Fruit fly (Drosophila melanogaster) whole organism, embryonic: ENCODE data around the gene CG32163.

Experiments used
- Adf1 ChIP-seq: fragments of 200-800 bp; sonication (Bioruptor generic); IDR thresholded peaks from 2 replicates; pipeline ENCODE4 v1.3.6; 2022; ENCODE audit warnings: missing biosample characterization, missing genetic modification characterization
- BEAF-32 ChIP-seq: fragments of 200-800 bp; sonication (Bioruptor generic); optimal IDR thresholded peaks from 3 replicates; lab custom pipeline; 2017; ENCODE audit warnings: missing biosample characterization, missing genetic modification characterization, mild to moderate bottlenecking, moderate library complexity, missing genetic modification reagents
- CG10654 ChIP-seq: fragments of 200-800 bp; sonication (Bioruptor generic); optimal IDR thresholded peaks from 2 replicates; lab custom pipeline; 2016; ENCODE audit warnings: missing biosample characterization, missing genetic modification characterization
- CG11398 ChIP-seq: fragments of 200-800 bp; sonication (Bioruptor generic); optimal IDR thresholded peaks from 2 replicates; lab custom pipeline; 2016; ENCODE audit warnings: missing biosample characterization, missing genetic modification characterization
- CG12769 ChIP-seq: fragments of 200-800 bp; sonication (Bioruptor generic); optimal IDR thresholded peaks from 2 replicates; lab custom pipeline; 2019; ENCODE audit warnings: missing biosample characterization, mild to moderate bottlenecking, missing genetic modification characterization, moderate library complexity
- CG13624 ChIP-seq: fragments of 200-800 bp; sonication (Bioruptor generic); optimal IDR thresholded peaks from 2 replicates; lab custom pipeline; 2016; ENCODE audit warnings: missing biosample characterization, missing genetic modification characterization
- CG13894 ChIP-seq: fragments of 200-800 bp; sonication (Bioruptor generic); optimal IDR thresholded peaks from 3 replicates; lab custom pipeline; 2018; ENCODE audit warnings: missing biosample characterization, mild to moderate bottlenecking, missing genetic modification characterization, moderate library complexity
- CG14667 ChIP-seq: fragments of 200-800 bp; sonication (Bioruptor generic); IDR thresholded peaks from 2 replicates; pipeline ENCODE4 v1.3.6; 2022; ENCODE audit warnings: missing biosample characterization, missing genetic modification characterization
- CG15073 ChIP-seq: fragments of 200-800 bp; sonication (Bioruptor generic); optimal IDR thresholded peaks from 2 replicates; lab custom pipeline; 2016; ENCODE audit warnings: missing biosample characterization, missing genetic modification characterization
- CG17359 ChIP-seq: fragments of 200-800 bp; sonication (Bioruptor generic); optimal IDR thresholded peaks from 3 replicates; lab custom pipeline; 2018; ENCODE audit warnings: missing biosample characterization, mild to moderate bottlenecking, missing genetic modification characterization, moderate library complexity
- CG17612 ChIP-seq: fragments of 200-800 bp; sonication (Bioruptor generic); IDR thresholded peaks from 2 replicates; pipeline ENCODE4 v1.3.6; 2022; ENCODE audit warnings: missing biosample characterization, missing genetic modification characterization
- CG2120 ChIP-seq: fragments of 200-800 bp; sonication (Bioruptor generic); optimal IDR thresholded peaks from 3 replicates; lab custom pipeline; 2016; ENCODE audit warnings: missing biosample characterization, missing genetic modification characterization
- CG30020 ChIP-seq: fragments of 200-800 bp; optimal IDR thresholded peaks from 2 replicates; lab custom pipeline; 2019; ENCODE audit warnings: missing biosample characterization, mild to moderate bottlenecking, missing genetic modification characterization, moderate library complexity
- CG31441 ChIP-seq: fragments of 200-800 bp; sonication (Bioruptor generic); IDR thresholded peaks from 2 replicates; pipeline ENCODE4 v1.3.6; 2022; ENCODE audit warnings: missing biosample characterization, missing genetic modification characterization
- CG3838 ChIP-seq: fragments of 200-800 bp; sonication (Bioruptor generic); optimal IDR thresholded peaks from 3 replicates; lab custom pipeline; 2016; ENCODE audit warnings: missing biosample characterization, missing genetic modification characterization
- CG4404 ChIP-seq: fragments of 200-800 bp; sonication (Bioruptor generic); IDR thresholded peaks from 2 replicates; pipeline ENCODE4 v1.3.6; 2022; ENCODE audit warnings: missing biosample characterization, missing genetic modification characterization
- CG4820 ChIP-seq: fragments of 200-800 bp; sonication (Bioruptor generic); optimal IDR thresholded peaks from 3 replicates; lab custom pipeline; 2016; ENCODE audit warnings: missing biosample characterization, missing genetic modification characterization
- CG6854 ChIP-seq: fragments of 200-800 bp; sonication (Bioruptor generic); optimal IDR thresholded peaks from 3 replicates; lab custom pipeline; 2017; ENCODE audit warnings: missing biosample characterization, mild to moderate bottlenecking, missing genetic modification characterization
- CG7556 ChIP-seq: fragments of 200-800 bp; sonication (Bioruptor generic); optimal IDR thresholded peaks from 2 replicates; lab custom pipeline; 2017; ENCODE audit warnings: missing biosample characterization, mild to moderate bottlenecking, missing genetic modification characterization
- CG8089 ChIP-seq: fragments of 200-800 bp; sonication (Bioruptor generic); optimal IDR thresholded peaks from 3 replicates; lab custom pipeline; 2016; ENCODE audit warnings: missing biosample characterization, missing genetic modification characterization
- Chrac-16 ChIP-seq: fragments of 200-800 bp; sonication (Bioruptor generic); optimal IDR thresholded peaks from 3 replicates; lab custom pipeline; 2016; ENCODE audit warnings: missing biosample characterization, missing genetic modification characterization
- Dfd ChIP-seq, 2 experiments: fragments of >200 bp; optimal IDR thresholded peaks; 2 replicates each; lab custom pipeline; 2017; ENCODE audit warnings: missing biosample characterization in 2 of 2, missing genetic modification characterization in 2 of 2
- Elba2 ChIP-seq: fragments of 200-800 bp; sonication (Bioruptor generic); optimal IDR thresholded peaks from 3 replicates; lab custom pipeline; 2016; ENCODE audit warnings: missing biosample characterization, missing genetic modification characterization
- Ets65A ChIP-seq: fragments of 200-800 bp; sonication (Bioruptor generic); peaks from one replicate; lab custom pipeline; 2016; ENCODE audit warnings: missing biosample characterization, missing genetic modification characterization
- Hr39 ChIP-seq: fragments of >200 bp; optimal IDR thresholded peaks from 2 replicates; lab custom pipeline; 2017
- Hsf ChIP-seq: fragments of 200-800 bp; sonication (Bioruptor generic); optimal IDR thresholded peaks from 3 replicates; lab custom pipeline; 2016; ENCODE audit warnings: missing biosample characterization, missing genetic modification characterization
- Lim3 ChIP-seq: fragments of 200-800 bp; sonication (Bioruptor generic); IDR thresholded peaks from 2 replicates; pipeline ENCODE4 v1.3.6; 2022; ENCODE audit warnings: missing biosample characterization, missing genetic modification characterization
- MBD-R2 ChIP-seq: fragments of 200-800 bp; sonication (Bioruptor generic); IDR thresholded peaks from 2 replicates; pipeline ENCODE4 v1.3.6; 2022; ENCODE audit warnings: missing biosample characterization, missing genetic modification characterization
- Mad ChIP-seq: fragments of 200-800 bp; sonication (Bioruptor generic); optimal IDR thresholded peaks from 2 replicates; lab custom pipeline; 2016; ENCODE audit warnings: missing biosample characterization, missing genetic modification characterization
- Med ChIP-seq: fragments of 200-800 bp; sonication (Bioruptor generic); peaks from one replicate; lab custom pipeline; 2016; ENCODE audit warnings: missing biosample characterization, missing genetic modification characterization, mild to moderate bottlenecking, inconsistent platforms, moderate library complexity
- Nf-YB ChIP-seq: fragments of 200-800 bp; sonication (Bioruptor generic); optimal IDR thresholded peaks from 3 replicates; lab custom pipeline; 2019; ENCODE audit warnings: missing biosample characterization, mild to moderate bottlenecking, missing genetic modification characterization, moderate library complexity
- Sox102F ChIP-seq: fragments of 200-800 bp; sonication (Bioruptor generic); optimal IDR thresholded peaks from 2 replicates; lab custom pipeline; 2018; ENCODE audit warnings: missing biosample characterization, mild to moderate bottlenecking, missing genetic modification characterization, moderate library complexity
- TFAM ChIP-seq: fragments of 200-800 bp; sonication (Bioruptor generic); optimal IDR thresholded peaks from 2 replicates; lab custom pipeline; 2017; ENCODE audit warnings: missing biosample characterization, missing genetic modification characterization, inconsistent platforms
- Xbp1 ChIP-seq: fragments of 200-800 bp; sonication (Bioruptor generic); optimal IDR thresholded peaks from 3 replicates; lab custom pipeline; 2016; ENCODE audit warnings: missing biosample characterization, mild to moderate bottlenecking, missing genetic modification characterization
- ac ChIP-seq: fragments of 200-800 bp; sonication (Bioruptor generic); optimal IDR thresholded peaks from 3 replicates; lab custom pipeline; 2017; ENCODE audit warnings: missing biosample characterization, mild to moderate bottlenecking, missing genetic modification characterization
- al ChIP-seq: fragments of 200-800 bp; sonication (Bioruptor generic); IDR thresholded peaks from 2 replicates; pipeline ENCODE4 v1.3.6; 2022; ENCODE audit warnings: missing biosample characterization, missing genetic modification characterization
- aop ChIP-seq: fragments of 200-800 bp; sonication (Bioruptor generic); IDR thresholded peaks from 2 replicates; pipeline ENCODE4 v1.3.6; 2022; ENCODE audit warnings: missing biosample characterization, missing genetic modification characterization
- crc ChIP-seq: fragments of 200-800 bp; sonication (Bioruptor generic); optimal IDR thresholded peaks from 2 replicates; lab custom pipeline; 2016; ENCODE audit warnings: missing biosample characterization, missing genetic modification characterization
- croc ChIP-seq: fragments of 200-800 bp; sonication (Bioruptor generic); conservative IDR thresholded peaks from 3 replicates; pipeline ENCODE4 v1.3.6; 2022; ENCODE audit warnings: missing biosample characterization, missing genetic modification characterization
- da ChIP-seq: fragments of 200-800 bp; sonication (Bioruptor generic); optimal IDR thresholded peaks from 2 replicates; lab custom pipeline; 2016; ENCODE audit warnings: missing biosample characterization, missing genetic modification characterization
- eyg ChIP-seq: fragments of 200-800 bp; sonication (Bioruptor generic); optimal IDR thresholded peaks from 3 replicates; lab custom pipeline; 2016; ENCODE audit warnings: missing biosample characterization, missing genetic modification characterization
- fd64A ChIP-seq: fragments of 200-800 bp; sonication (Bioruptor generic); optimal IDR thresholded peaks from 3 replicates; lab custom pipeline; 2018; ENCODE audit warnings: missing biosample characterization, mild to moderate bottlenecking, missing genetic modification characterization
- gce ChIP-seq: fragments of 200-800 bp; sonication (Bioruptor generic); IDR thresholded peaks from 3 replicates; pipeline ENCODE4 v1.3.6; 2022; ENCODE audit warnings: missing biosample characterization, missing genetic modification characterization
- gfzf ChIP-seq: fragments of 200-800 bp; sonication (Bioruptor generic); optimal IDR thresholded peaks from 2 replicates; lab custom pipeline; 2016; ENCODE audit warnings: missing biosample characterization, mild to moderate bottlenecking, missing genetic modification characterization, moderate library complexity
- gro ChIP-seq: fragments of 200-800 bp; sonication (Bioruptor generic); optimal IDR thresholded peaks from 2 replicates; lab custom pipeline; 2016; ENCODE audit warnings: missing biosample characterization, missing genetic modification characterization
- jigr1 ChIP-seq: fragments of 200-800 bp; sonication (Bioruptor generic); IDR thresholded peaks from 3 replicates; pipeline ENCODE4 v1.3.6; 2022; ENCODE audit warnings: missing biosample characterization, missing genetic modification characterization
- kni ChIP-seq: fragments of 200-800 bp; sonication (Bioruptor generic); optimal IDR thresholded peaks from 3 replicates; lab custom pipeline; 2017; ENCODE audit warnings: mild to moderate bottlenecking, missing biosample characterization, missing genetic modification reagents, missing genetic modification characterization
- knrl ChIP-seq: fragments of 200-800 bp; sonication (Bioruptor generic); IDR thresholded peaks from 3 replicates; pipeline ENCODE4 v1.3.6; 2022; ENCODE audit warnings: missing biosample characterization, missing genetic modification characterization; ENCODE audit not compliant: partially characterized antibody
- org-1 ChIP-seq: fragments of 200-800 bp; sonication (Bioruptor generic); optimal IDR thresholded peaks from 2 replicates; lab custom pipeline; 2017; ENCODE audit warnings: missing biosample characterization, missing genetic modification characterization
- slbo ChIP-seq: fragments of 200-800 bp; sonication (Bioruptor generic); IDR thresholded peaks from 2 replicates; pipeline ENCODE4 v1.3.6; 2022; ENCODE audit warnings: missing biosample characterization, missing genetic modification characterization
- unpg ChIP-seq: fragments of 200-800 bp; sonication (Bioruptor generic); optimal IDR thresholded peaks from 3 replicates; lab custom pipeline; 2018; ENCODE audit warnings: missing biosample characterization, mild to moderate bottlenecking, missing genetic modification characterization, moderate library complexity
- wek ChIP-seq: fragments of 200-800 bp; sonication (Bioruptor generic); optimal IDR thresholded peaks from 3 replicates; lab custom pipeline; 2018; ENCODE audit warnings: missing biosample characterization, mild to moderate bottlenecking, missing genetic modification characterization, moderate library complexity

Gene CG32163

DNA sequence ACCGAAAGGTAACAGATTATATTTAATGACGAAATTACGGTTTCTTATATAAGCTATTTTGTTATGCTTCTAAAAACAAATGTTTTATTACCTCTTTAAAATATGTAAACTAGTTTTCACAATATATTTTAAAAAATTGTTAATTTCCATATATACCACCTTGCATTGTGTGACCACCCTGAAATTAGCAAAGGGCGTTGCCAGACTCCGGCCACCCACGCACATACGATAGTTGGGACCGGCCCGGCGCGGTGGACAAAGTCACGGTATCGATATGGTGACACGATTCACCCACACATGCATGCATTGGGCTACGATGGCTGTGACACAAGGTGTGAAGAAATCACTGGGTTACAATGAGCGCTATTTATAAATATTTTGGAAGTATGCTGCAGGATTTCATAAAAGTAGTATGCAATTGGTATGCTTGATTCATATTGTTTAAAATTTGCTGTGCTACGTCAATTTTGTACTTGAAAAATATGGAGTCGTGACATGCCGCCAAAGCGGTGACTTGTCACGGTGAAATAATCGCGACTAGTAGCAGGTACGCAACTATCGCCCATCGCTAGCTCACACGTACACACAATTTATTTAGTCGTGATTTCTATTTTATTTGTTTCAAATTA is 1.2 kb downstream of the CG32163 start (continued):
- TF ChIP-seq CG30020 (peak; percentile 70), CG6854 (no peak), eyg (GFP tag; lab: Kevin White, UChicago) (peak; percentile 61), BEAF-32 (GFP tag; lab: Kevin White, UChicago) (peak; percentile 100), CG3838 (no peak), MBD-R2 (GFP tag; lab: Robert Waterston, UW) (peak; percentile 66), gce (GFP tag; lab: Robert Waterston, UW) (no peak), knrl (GFP tag; lab: Robert Waterston, UW) (peak; percentile 96), CG2120 (GFP tag; lab: Kevin White, UChicago) (peak; percentile 75), CG11398 (GFP tag; lab: Kevin White, UChicago) (peak; percentile 54), CG4820 (GFP tag; lab: Kevin White, UChicago) (peak; percentile 26), CG15073 (GFP tag; lab: Kevin White, UChicago) (no peak), croc (GFP tag; lab: Robert Waterston, UW) (no peak), Med (GFP tag; lab: Kevin White, UChicago) (peak; percentile 95), crc (GFP tag; lab: Kevin White, UChicago) (peak; percentile 9), slbo (GFP tag; lab: Robert Waterston, UW) (peak; percentile 81), unpg (peak; percentile 64), Lim3 (GFP tag; lab: Robert Waterston, UW) (no peak), Adf1 (no peak), jigr1 (GFP tag; lab: Robert Waterston, UW) (no peak), Sox102F (no peak), gfzf (GFP tag; lab: Kevin White, UChicago) (peak; percentile 55), Ets65A (GFP tag; lab: Kevin White, UChicago) (peak; percentile 97), gro (GFP tag; lab: Kevin White, UChicago) (peak; percentile 69), Dfd (GFP tag; optimal IDR thresholded peaks at IDR 0.05; lab: Kevin White, UChicago) (no peak), kni (GFP tag; lab: Kevin White, UChicago) (peak; percentile 66), da (GFP tag; lab: Kevin White, UChicago) (peak; percentile 10), aop (no peak), CG17612 (no peak), CG12769 (tag; lab: Kevin White, UChicago) (no peak), CG10654 (GFP tag; lab: Kevin White, UChicago) (peak; percentile 36), TFAM (GFP tag; lab: Kevin White, UChicago) (no peak), Xbp1 (GFP tag; lab: Kevin White, UChicago) (peak; percentile 63), CG14667 (GFP tag; lab: Robert Waterston, UW) (peak; percentile 36; the same call in 1 of the 2 replicates), Mad (peak; percentile 64), fd64A (GFP tag; lab: Kevin White, UChicago) (no peak), ac (no peak), CG13624 (GFP tag; lab: Kevin White, UChicago) (peak; percentile 67), CG17359 (tag; lab: Kevin White, UChicago) (peak; percentile 54), CG7556 (peak; percentile 36), CG8089 (GFP tag; lab: Kevin White, UChicago) (peak; percentile 26), wek (GFP tag; lab: Kevin White, UChicago) (no peak), CG31441 (GFP tag; lab: Robert Waterston, UW) (peak; percentile 99), CG4404 (GFP tag; lab: Robert Waterston, UW) (no peak), Chrac-16 (GFP tag; lab: Kevin White, UChicago) (peak; percentile 56), CG13894 (tag; lab: Kevin White, UChicago) (peak; percentile 52), Hsf (GFP tag; lab: Kevin White, UChicago) (peak; percentile 66), Elba2 (GFP tag; lab: Kevin White, UChicago) (peak; percentile 54), Hr39 (no peak), Nf-YB (GFP tag; lab: Kevin White, UChicago) (no peak), org-1 (no peak), al (GFP tag; lab: Robert Waterston, UW) (peak; percentile 20; the same call in 1 of the 2 replicates)
